Worm (Caenorhabditis elegans) whole organism, L2 larva: Measurements from ENCODE around the gene clec-117.

Experiments
- Y55F3AM.14 ChIP-seq: fragments of 200-800 bp; sonication (Bioruptor generic); optimal IDR thresholded peaks from 2 replicates; lab custom pipeline; 2018; ENCODE audit warnings: mild to moderate bottlenecking, missing genetic modification characterization, missing compliant biosample characterization
- blmp-1 ChIP-seq: sonication (generic microtip); optimal IDR thresholded peaks from 2 replicates; lab custom pipeline; 2017; ENCODE audit warnings: missing genetic modification characterization, mild to moderate bottlenecking, missing compliant biosample characterization, antibody characterized with exemption, moderate library complexity; ENCODE audit not compliant: insufficient read depth
- elt-3 ChIP-seq: sonication (generic microtip); optimal IDR thresholded peaks from 2 replicates; lab custom pipeline; 2017; ENCODE audit warnings: missing biosample characterization, missing genetic modification characterization
- mbf-1 ChIP-seq: sonication (generic microtip); optimal IDR thresholded peaks from 2 replicates; lab custom pipeline; 2017; ENCODE audit warnings: missing biosample characterization, missing genetic modification characterization
- mdl-1 ChIP-seq, 2 experiments: fragments of 150-350 bp in 1 of 2; sonication (generic microtip) in 1 of 2; optimal IDR thresholded peaks; 2 replicates each; lab custom pipeline; 2017; ENCODE audit warnings: missing biosample characterization in 2 of 2, missing genetic modification characterization in 2 of 2
- nhr-11 ChIP-seq: fragments of 150-350 bp; optimal IDR thresholded peaks from 2 replicates; lab custom pipeline; 2014; ENCODE audit warnings: missing biosample characterization, missing genetic modification characterization
- nhr-12 ChIP-seq: fragments of 150-350 bp; optimal IDR thresholded peaks from 2 replicates; lab custom pipeline; 2014; ENCODE audit warnings: missing biosample characterization, missing genetic modification characterization
- nhr-237 ChIP-seq: fragments of 150-350 bp; optimal IDR thresholded peaks from 2 replicates; lab custom pipeline; 2014; ENCODE audit warnings: missing biosample characterization, missing genetic modification characterization
- nhr-6 ChIP-seq: fragments of 150-350 bp; optimal IDR thresholded peaks from 2 replicates; lab custom pipeline; 2014; ENCODE audit warnings: missing biosample characterization, missing genetic modification characterization
- nhr-77 ChIP-seq: fragments of 150-350 bp; optimal IDR thresholded peaks from 2 replicates; lab custom pipeline; 2014; ENCODE audit warnings: missing biosample characterization, missing genetic modification characterization
- unc-55 ChIP-seq: fragments of 150-350 bp; sonication (generic microtip); optimal IDR thresholded peaks from 3 replicates; lab custom pipeline; 2014; ENCODE audit warnings: missing biosample characterization, missing genetic modification reagents, missing genetic modification characterization
- unc-62 ChIP-seq: fragments of 150-350 bp; optimal IDR thresholded peaks from 2 replicates; lab custom pipeline; 2014; ENCODE audit warnings: missing biosample characterization, missing genetic modification reagents, missing genetic modification characterization
- zag-1 ChIP-seq: fragments of 150-350 bp; optimal IDR thresholded peaks from 2 replicates; lab custom pipeline; 2014; ENCODE audit warnings: missing biosample characterization, missing genetic modification characterization

- TF ChIP-seq nhr-11 (no peak), nhr-6 (tag; lab: Kevin White, UChicago) (no peak), blmp-1 (tag; lab: Kevin White, UChicago) (no peak), mdl-1 (tag; optimal IDR thresholded peaks at IDR 0.05; lab: Kevin White, UChicago) (no peak), unc-55 (GFP tag; lab: Kevin White, UChicago) (no peak), unc-62 (GFP tag; lab: Kevin White, UChicago) (no peak), elt-3 (tag; lab: Kevin White, UChicago) (no peak), nhr-77 (tag; lab: Kevin White, UChicago) (no peak), zag-1 (tag; lab: Kevin White, UChicago) (no peak), mbf-1 (tag; lab: Kevin White, UChicago) (no peak), nhr-237 (tag; lab: Kevin White, UChicago) (no peak), Y55F3AM.14 (GFP tag; lab: Kevin White, UChicago) (no peak), nhr-12 (tag; lab: Kevin White, UChicago) (no peak)
Measured at ce11 chrII:299684-300083, 2.9 kb upstream of the clec-117 start, which contains the start of gene K01A2.6.
